Worm (Caenorhabditis elegans) whole organism, late embryonic: ENCODE measurements around the gene ugt-33.

Source experiments
- C08G9.2 ChIP-seq: sonication (generic microtip); optimal IDR thresholded peaks from 2 replicates; lab custom pipeline; 2016; ENCODE audit warnings: mild to moderate bottlenecking, missing genetic modification characterization, moderate library complexity, missing compliant biosample characterization
- F13H6.1 ChIP-seq: sonication (generic microtip); optimal IDR thresholded peaks from 2 replicates; lab custom pipeline; 2016; ENCODE audit warnings: missing genetic modification characterization, missing compliant biosample characterization
- ama-1 ChIP-seq: fragments of 150-350 bp; optimal IDR thresholded peaks from 2 replicates; lab custom pipeline; 2014
- ets-4 ChIP-seq: sonication (generic microtip); optimal IDR thresholded peaks from 2 replicates; lab custom pipeline; 2016; ENCODE audit warnings: missing genetic modification characterization, missing compliant biosample characterization
- eyg-1 ChIP-seq: sonication (generic microtip); optimal IDR thresholded peaks from 2 replicates; lab custom pipeline; 2016; ENCODE audit warnings: missing genotype, missing genetic modification characterization, missing compliant biosample characterization
- lim-6 ChIP-seq: sonication (generic microtip); optimal IDR thresholded peaks from 2 replicates; lab custom pipeline; 2016; ENCODE audit warnings: missing genetic modification characterization, missing compliant biosample characterization
- lin-11 ChIP-seq: fragments of 200-800 bp; sonication (Bioruptor generic); optimal IDR thresholded peaks from 2 replicates; lab custom pipeline; 2018; ENCODE audit warnings: mild to moderate bottlenecking, missing genetic modification characterization, missing compliant biosample characterization
- madf-2 ChIP-seq: sonication (generic microtip); optimal IDR thresholded peaks from 2 replicates; lab custom pipeline; 2017; ENCODE audit warnings: missing genetic modification characterization, missing compliant biosample characterization
- unc-55 ChIP-seq: sonication (generic microtip); optimal IDR thresholded peaks from 2 replicates; lab custom pipeline; 2017; ENCODE audit warnings: missing biosample characterization, missing genetic modification reagents, missing genetic modification characterization
- unc-86 ChIP-seq: sonication (generic microtip); optimal IDR thresholded peaks from 2 replicates; lab custom pipeline; 2016; ENCODE audit warnings: missing genetic modification characterization, missing compliant biosample characterization
- zip-5 ChIP-seq: sonication (generic microtip); optimal IDR thresholded peaks from 2 replicates; lab custom pipeline; 2016; ENCODE audit warnings: missing genetic modification characterization, missing compliant biosample characterization

DNA sequence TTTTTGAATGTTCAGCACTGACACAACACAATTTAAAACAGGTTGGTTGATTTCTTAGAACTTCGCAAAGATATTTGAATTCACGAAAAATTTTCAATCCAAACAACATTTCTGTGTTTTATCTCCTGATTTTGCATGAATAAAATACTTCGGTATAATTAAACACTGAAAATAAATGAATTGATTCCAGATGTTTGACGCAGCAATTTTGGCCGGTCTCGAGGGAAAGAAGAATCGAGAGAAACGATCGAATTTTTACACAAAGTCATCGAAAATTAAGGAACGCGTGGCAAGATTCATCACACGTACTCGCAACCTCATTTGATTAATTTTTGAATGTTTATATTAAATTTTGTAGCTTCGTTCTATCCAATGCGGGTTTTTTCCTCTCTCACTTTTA is 29.0 kb upstream of the ugt-33 start:
- no peak for TF ChIP-seq lim-6 (tag; lab: Kevin White, UChicago)
- TF ChIP-seq unc-55: no peak
- TF ChIP-seq ets-4 (tag; lab: Kevin White, UChicago): no peak
- no peak for TF ChIP-seq ama-1 (lab: Kevin White, UChicago)
- TF ChIP-seq C08G9.2 (tag; lab: Kevin White, UChicago): no peak
- no peak for TF ChIP-seq madf-2 (tag; lab: Kevin White, UChicago)
- TF ChIP-seq eyg-1 (tag; lab: Kevin White, UChicago): no peak
- TF ChIP-seq zip-5 (tag; lab: Kevin White, UChicago): no peak
- TF ChIP-seq F13H6.1 (tag; lab: Kevin White, UChicago): no peak
- TF ChIP-seq unc-86 (tag; lab: Kevin White, UChicago): no peak
- TF ChIP-seq lin-11 (tag; lab: Kevin White, UChicago): no peak
